Worm (Caenorhabditis elegans): Measurements from ENCODE around the gene rsp-5.

Gene rsp-5

DNA sequence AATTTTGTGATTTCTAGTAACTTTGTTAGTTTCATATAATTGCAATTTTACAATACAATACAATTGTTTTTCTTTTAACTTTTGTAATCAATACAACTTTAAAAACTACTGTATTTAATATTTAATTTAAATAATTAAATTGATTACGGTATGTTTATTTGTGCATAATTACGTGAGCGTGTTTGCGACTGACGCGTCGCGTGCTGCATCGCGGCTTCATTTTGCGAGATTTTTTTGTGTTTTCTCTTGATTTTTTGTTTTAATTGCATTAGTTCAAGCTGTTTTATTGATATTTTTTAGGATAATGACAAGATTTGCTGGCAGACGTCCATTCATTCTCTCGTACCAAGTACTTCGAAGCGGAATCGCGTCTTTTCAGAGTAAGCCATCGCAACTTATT lies 13.3 kb upstream of the rsp-5 start, which contains the start of gene T28D9.4:
Gene T28D9.4 (plus strand): TSS at position 301 of the 400 bp plus-strand sequence.
- TF ChIP-seq dmd-4 (tag; optimal IDR thresholded peaks at IDR 0.05; ENCODE audit: borderline replicate concordance) = no peak
- no peak for TF ChIP-seq syd-9 (tag; optimal IDR thresholded peaks at IDR 0.05)
- TF ChIP-seq rnt-1 (tag; optimal IDR thresholded peaks at IDR 0.05) = no peak
- no peak for TF ChIP-seq elt-2 (tag; optimal IDR thresholded peaks at IDR 0.05)
- no peak for TF ChIP-seq ttx-3 (tag; optimal IDR thresholded peaks at IDR 0.05)
- no peak for TF ChIP-seq ceh-9 (tag; optimal IDR thresholded peaks at IDR 0.05)
- no peak for TF ChIP-seq ceh-18 (tag; optimal IDR thresholded peaks at IDR 0.05)

DNA sequence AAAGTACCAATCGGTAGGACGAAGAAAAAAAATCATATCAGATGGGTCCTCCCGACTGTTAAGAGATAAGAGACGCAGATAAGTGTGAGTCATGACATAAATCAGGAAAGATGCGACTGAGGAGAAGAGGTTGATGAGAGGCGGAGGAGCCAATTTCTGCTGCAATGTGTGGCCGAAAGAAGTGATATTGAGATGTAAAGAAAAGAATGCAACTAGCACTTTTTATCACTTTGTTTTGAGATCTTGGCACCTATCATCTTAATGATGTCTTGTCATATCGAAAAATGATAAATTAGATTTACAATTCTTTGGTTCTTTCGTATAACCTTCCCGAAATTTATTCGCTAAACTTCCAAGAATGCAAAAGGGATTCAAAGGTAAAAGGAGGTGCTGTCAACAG lies 7.9 kb upstream of the rsp-5 start, which contains the start of gene del-10:
Gene del-10 (minus strand): TSS at position 24 of the 400 bp plus-strand sequence.
- TF ChIP-seq fkh-10 (GFP tag; optimal IDR thresholded peaks at IDR 0.05) (no peak), unc-55 (GFP tag; optimal IDR thresholded peaks at IDR 0.05) (peak; percentile 39), ceh-18 (tag; optimal IDR thresholded peaks at IDR 0.05) (peak; percentile 15)

DNA sequence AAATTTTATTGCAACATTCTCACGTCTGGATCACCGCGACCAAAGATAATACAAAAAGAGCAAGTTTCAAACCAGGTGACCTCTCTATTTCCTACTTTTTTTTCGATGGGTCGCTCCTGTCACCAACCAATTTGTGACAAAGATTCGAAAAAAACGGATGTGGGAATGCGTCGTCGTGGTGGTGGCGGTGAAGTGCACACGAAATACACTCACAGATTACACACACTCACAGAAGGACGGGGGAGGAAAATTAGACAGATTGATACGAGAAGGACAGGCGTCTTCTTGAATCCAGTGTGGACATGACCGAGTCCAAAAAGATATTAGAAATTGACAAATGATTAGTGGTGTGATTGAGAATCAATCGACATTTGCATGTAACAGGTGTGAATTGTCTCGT lies 7.2 kb upstream of the rsp-5 start:
- TF ChIP-seq odd-2 (tag; optimal IDR thresholded peaks at IDR 0.05) (no peak), Y22D7AL.16 (tag; optimal IDR thresholded peaks at IDR 0.05) (no peak), che-1 (tag; optimal IDR thresholded peaks at IDR 0.05) (no peak), unc-55 (GFP tag; optimal IDR thresholded peaks at IDR 0.05) (peak; percentile 50), ceh-18 (tag; optimal IDR thresholded peaks at IDR 0.05) (no peak), hlh-13 (GFP tag; optimal IDR thresholded peaks at IDR 0.05) (no peak), K02D7.2 (tag; optimal IDR thresholded peaks at IDR 0.05) (no peak)

DNA sequence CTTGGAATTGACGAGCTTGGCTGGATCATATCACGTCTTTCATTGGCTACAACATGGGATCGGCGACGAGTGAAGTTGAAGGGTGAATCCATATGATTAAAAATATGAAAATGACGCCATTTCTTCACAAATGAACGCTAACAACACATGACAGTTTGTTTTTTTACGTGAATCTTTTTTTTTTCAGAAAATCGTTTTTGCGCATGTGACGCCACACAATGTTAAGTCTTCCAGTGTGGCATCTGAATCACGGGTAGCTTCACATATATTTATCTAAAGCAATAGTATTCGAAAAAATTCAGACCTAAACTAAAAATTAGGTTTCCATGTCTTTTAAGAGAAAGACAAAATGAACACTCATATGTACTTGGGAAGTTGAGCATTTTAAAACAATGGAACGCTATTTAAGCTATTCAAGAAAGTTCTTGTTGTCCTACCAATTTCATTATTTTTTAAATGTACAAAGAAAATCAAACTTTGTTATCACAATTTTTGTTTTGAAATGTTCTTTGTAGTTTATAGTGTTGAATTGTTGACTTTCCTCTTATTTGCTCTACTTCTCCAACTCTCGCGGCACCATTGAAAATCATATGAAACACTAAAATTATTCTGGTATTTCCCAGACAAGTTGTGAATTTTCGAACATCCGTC lies 5.0 kb upstream of the rsp-5 start, which contains the start of the genes lido-16 and plpp-1.2:
Gene lido-16 (minus strand): TSS at position 101 of the 651 bp plus-strand sequence.
Gene plpp-1.2 (plus strand): TSS at position 601 of the 651 bp plus-strand sequence.
- TF ChIP-seq pag-3 (tag; optimal IDR thresholded peaks at IDR 0.05; ENCODE audit: borderline replicate concordance) (no peak), zip-5 (tag; optimal IDR thresholded peaks at IDR 0.05) (no peak)

DNA sequence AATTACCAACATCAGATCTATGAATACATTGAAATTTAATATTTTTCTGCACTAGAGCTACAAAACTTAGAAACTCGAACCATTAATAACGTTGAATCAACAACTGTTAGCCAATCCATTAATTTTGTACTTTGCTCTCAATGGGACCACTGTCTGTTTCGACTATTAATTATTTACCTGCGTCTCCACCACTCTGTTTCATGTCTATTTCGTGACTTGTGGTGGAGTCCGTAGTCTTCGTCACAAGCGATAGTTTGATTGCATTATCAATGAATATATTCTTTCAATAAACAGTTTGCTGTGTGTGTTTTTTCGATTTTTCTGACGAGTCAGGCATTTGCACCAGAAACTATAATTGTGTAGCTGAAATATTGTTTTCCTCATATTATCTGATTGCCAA lies 3.6 kb upstream of the rsp-5 start:
- TF ChIP-seq unc-55 (GFP tag; optimal IDR thresholded peaks at IDR 0.05) (peak; percentile 31), ets-4 (tag; optimal IDR thresholded peaks at IDR 0.05) (no peak), unc-86 (tag; optimal IDR thresholded peaks at IDR 0.05) (no peak), odd-2 (tag; optimal IDR thresholded peaks at IDR 0.05) (no peak), pag-3 (tag; optimal IDR thresholded peaks at IDR 0.05; ENCODE audit: borderline replicate concordance) (no peak), rnt-1 (tag; optimal IDR thresholded peaks at IDR 0.05) (peak; percentile 16), unc-3 (GFP tag; conservative IDR thresholded peaks at IDR 0.05) (no peak), unc-3 (tag; optimal IDR thresholded peaks at IDR 0.05) (no peak)

DNA sequence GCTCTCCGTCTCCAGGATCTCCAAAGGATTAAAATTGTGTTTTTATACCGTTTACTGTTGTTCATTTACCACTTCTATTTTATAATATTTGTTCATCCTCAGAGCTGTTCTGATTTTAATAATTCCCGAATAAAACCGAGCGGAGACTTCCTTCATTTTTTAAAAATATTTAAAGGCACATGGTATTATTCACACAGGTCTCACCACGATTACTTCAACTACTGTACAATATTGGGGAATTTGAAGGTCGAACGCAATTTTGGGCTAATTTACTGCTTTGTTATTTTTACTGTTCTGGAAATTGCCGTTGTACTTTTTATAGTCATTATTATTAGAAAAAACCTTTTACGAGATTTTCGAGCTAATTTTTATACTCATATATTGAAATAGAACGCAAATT lies 1.2 kb downstream of the rsp-5 start:
- TF ChIP-seq rnt-1 (tag; optimal IDR thresholded peaks at IDR 0.05) (no peak), Y22D7AL.16 (tag; optimal IDR thresholded peaks at IDR 0.05) (no peak), ceh-24 (tag; optimal IDR thresholded peaks at IDR 0.05) (no peak), ceh-18 (tag; optimal IDR thresholded peaks at IDR 0.05) (no peak), ceh-45 (GFP tag; IDR thresholded peaks at IDR 0.05) (no peak), F13H6.1 (tag; optimal IDR thresholded peaks at IDR 0.05) (no peak)

DNA sequence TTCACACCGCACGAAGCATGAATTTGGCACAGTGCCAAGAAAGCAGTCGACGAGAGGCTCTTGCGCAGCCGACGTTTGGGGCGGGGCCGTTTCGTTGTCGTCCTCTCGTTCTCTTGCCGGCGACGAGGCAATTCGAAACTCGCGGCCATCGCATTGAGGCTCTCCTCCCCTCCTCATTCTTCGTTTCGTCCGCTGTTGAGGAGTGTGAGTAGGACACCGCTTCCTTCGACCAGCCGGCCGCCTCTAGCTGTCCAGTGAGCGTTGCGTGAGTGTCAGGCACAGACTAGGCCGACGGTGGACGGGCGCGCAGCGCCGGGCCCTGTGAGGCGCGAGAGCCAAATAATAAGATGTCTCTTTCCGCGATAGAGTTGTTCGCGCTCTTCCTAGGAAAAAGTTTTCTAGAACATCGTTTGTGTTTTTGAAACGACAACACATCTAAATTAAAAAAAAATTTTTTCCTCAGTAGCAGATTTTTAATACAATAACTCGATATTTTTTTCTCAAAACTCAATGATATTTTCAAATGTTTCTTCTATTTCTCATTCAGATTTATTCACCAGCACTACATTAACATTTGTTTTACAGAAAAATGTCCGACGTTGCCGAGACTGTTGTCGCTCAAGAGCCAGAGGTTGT lies 2.0 kb downstream of the rsp-5 start, which contains the start of the genes T28D9.11 and T28D9.1:
Gene T28D9.11 (minus strand): TSS at position 177 of the 636 bp plus-strand sequence.
Gene T28D9.1 (plus strand): TSS at position 586 of the 636 bp plus-strand sequence.
- TF ChIP-seq dve-1 (tag; optimal IDR thresholded peaks at IDR 0.05) = peak; percentile 5
- no peak for TF ChIP-seq K09A11.1 (tag; optimal IDR thresholded peaks at IDR 0.05; ENCODE audit: insufficient read depth)
- TF ChIP-seq pha-2 (tag; optimal IDR thresholded peaks at IDR 0.05) = no peak
- peak; percentile 49 for TF ChIP-seq pros-1 (tag; optimal IDR thresholded peaks at IDR 0.05)
- no peak; the same call in 1 of the 2 replicates for TF ChIP-seq unc-3 (GFP tag; conservative IDR thresholded peaks at IDR 0.05)
- TF ChIP-seq unc-3 (tag; optimal IDR thresholded peaks at IDR 0.05) = no peak
- TF ChIP-seq ceh-18 (tag; optimal IDR thresholded peaks at IDR 0.05) = peak; percentile 27
- no peak for TF ChIP-seq npax-4 (tag; optimal IDR thresholded peaks at IDR 0.05)
- peak; percentile 67 for TF ChIP-seq tbx-2 (tag; optimal IDR thresholded peaks at IDR 0.05)
- no peak for TF ChIP-seq elt-2 (tag; optimal IDR thresholded peaks at IDR 0.05)
- no peak for TF ChIP-seq ceh-45 (GFP tag; IDR thresholded peaks at IDR 0.05)
- TF ChIP-seq syd-9 (tag; optimal IDR thresholded peaks at IDR 0.05) = peak; percentile 61
- TF ChIP-seq eyg-1 (tag; optimal IDR thresholded peaks at IDR 0.05) = peak; percentile 7
- TF ChIP-seq ceh-14 (tag; optimal IDR thresholded peaks at IDR 0.05) = peak; percentile 75
- TF ChIP-seq ceh-24 (tag; optimal IDR thresholded peaks at IDR 0.05) = no peak
- TF ChIP-seq C38D4.7 (GFP tag; optimal IDR thresholded peaks at IDR 0.05) = peak; percentile 44
- peak; percentile 46 for TF ChIP-seq unc-42 (tag; optimal IDR thresholded peaks at IDR 0.05)
- peak; percentile 64 for TF ChIP-seq nfya-1 (tag; optimal IDR thresholded peaks at IDR 0.05)
- peak; percentile 48 for TF ChIP-seq pat-9 (tag; optimal IDR thresholded peaks at IDR 0.05)
- TF ChIP-seq zip-5 (tag; optimal IDR thresholded peaks at IDR 0.05) = peak; percentile 19

All from whole organism, late embryonic.